Worm (Caenorhabditis elegans): Measurements from ENCODE around the gene F53F4.16.

- TF ChIP-seq nhr-23 (tag; optimal IDR thresholded peaks at IDR 0.05) (no peak), elt-3 (tag; optimal IDR thresholded peaks at IDR 0.05) (no peak), nhr-237 (tag; optimal IDR thresholded peaks at IDR 0.05) (no peak), ama-1 (optimal IDR thresholded peaks at IDR 0.05) (no peak), lin-39 (tag; optimal IDR thresholded peaks at IDR 0.05) (no peak), mdl-1 (tag; optimal IDR thresholded peaks at IDR 0.05) (no peak), ceh-16 (tag; optimal IDR thresholded peaks at IDR 0.05) (no peak), ceh-82 (tag; optimal IDR thresholded peaks at IDR 0.05) (no peak), nhr-21 (tag; optimal IDR thresholded peaks at IDR 0.05) (no peak), ztf-4 (tag; optimal IDR thresholded peaks at IDR 0.05) (no peak), dmd-4 (tag; optimal IDR thresholded peaks at IDR 0.05) (no peak)
Measured at ce11 chrV:13619752-13620151, 1.9 kb downstream of the F53F4.16 start, which contains the start of gene srd-11.

All from whole organism, L2 larva.